Worm (Caenorhabditis elegans): ENCODE results near the gene M03C11.3.
"Not testable (repeated sequence)": the region's sequence is repeated elsewhere in the genome, so short reads cannot be mapped to it uniquely, and the experiment has no call there.

DNA sequence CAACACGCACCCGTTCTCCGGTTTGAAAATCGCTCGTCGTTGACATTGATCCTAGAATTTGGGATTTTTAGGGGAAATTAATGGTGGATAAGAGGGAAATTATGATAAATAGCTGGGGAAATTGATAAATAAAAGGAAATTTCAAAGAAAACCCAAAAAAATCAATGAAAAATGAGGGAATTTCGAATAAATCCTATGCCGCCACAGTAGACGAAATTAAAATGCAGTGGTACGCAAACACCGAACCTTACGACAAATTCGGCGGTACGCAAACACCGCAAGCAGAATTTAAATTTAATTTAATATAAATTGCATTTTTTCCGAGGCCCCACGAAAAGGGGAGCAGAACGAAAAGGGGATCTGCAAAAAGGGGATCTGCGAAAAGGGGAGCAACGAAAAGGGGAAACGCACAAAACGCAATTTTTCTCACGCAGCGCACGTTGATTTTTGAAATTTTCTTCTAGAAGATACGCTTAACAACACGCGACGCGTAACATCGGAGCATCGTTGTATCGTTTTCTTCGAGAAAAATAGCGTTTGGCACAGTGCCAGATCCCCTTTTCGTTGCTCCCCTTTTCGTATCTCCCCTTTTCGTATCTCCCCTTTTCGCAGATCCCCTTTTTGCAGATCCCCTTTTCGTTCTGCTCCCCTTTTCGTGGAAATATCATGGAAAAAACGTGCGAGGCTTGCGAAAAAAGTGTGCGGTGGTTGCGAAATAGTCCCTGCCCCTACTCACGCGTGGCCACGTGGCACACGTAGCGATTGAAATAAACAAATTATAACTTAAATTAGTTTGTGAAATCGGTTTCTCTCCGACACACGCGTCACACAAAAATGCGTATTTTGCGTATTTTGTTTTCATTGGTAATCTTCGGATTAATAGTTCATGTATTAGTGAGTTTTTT is 31.3 kb downstream of the M03C11.3 start, which contains the start of the genes smrd-1 and enu-3.1:
- TF ChIP-seq unc-62 (GFP tag; optimal IDR thresholded peaks at IDR 0.05); nhr-77 (tag; optimal IDR thresholded peaks at IDR 0.05); egl-27 (tag; optimal IDR thresholded peaks at IDR 0.05); ceh-9 (tag; optimal IDR thresholded peaks at IDR 0.05): not testable (repeated sequence)
